Worm (Caenorhabditis elegans): ENCODE measurements around the gene C24D10.5.
"Not testable (repeated sequence)": the region's sequence is repeated elsewhere in the genome, so short reads cannot be mapped to it uniquely, and the experiment has no call there.

Gene C24D10.5

DNA sequence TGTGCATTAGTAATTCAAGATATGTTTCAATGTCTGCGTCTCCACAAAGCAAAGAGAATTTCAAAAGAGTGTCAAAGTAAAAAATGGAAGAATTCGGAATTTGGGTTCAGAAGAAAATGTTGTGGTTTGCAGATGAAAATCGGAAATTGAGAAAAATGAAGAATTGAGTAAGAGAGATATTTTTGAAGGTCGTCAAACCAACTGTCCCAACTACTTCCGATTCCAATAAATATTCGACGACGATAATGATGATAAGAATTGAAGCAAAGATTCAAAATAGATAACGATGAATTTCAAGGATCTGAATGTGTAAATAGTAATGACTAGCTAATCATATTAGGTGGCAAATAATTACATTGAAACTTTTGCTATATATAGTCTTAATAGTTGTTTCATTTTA is 9.9 kb upstream of the C24D10.5 start:
- TF ChIP-seq flt-1 (GFP tag; IDR thresholded peaks at IDR 0.05), result no peak
- no peak for TF ChIP-seq B0310.2 (tag; optimal IDR thresholded peaks at IDR 0.05)
- no peak for TF ChIP-seq ets-7 (tag; optimal IDR thresholded peaks at IDR 0.05)
- no peak for TF ChIP-seq ama-1 (optimal IDR thresholded peaks at IDR 0.05)
- TF ChIP-seq tbx-11 (GFP tag; IDR thresholded peaks at IDR 0.05), result no peak
- TF ChIP-seq tra-4 (tag; optimal IDR thresholded peaks at IDR 0.05), result no peak
- TF ChIP-seq sea-1 (GFP tag; conservative IDR thresholded peaks at IDR 0.05), result no peak
- no peak for TF ChIP-seq hnd-1 (tag; optimal IDR thresholded peaks at IDR 0.05)
- no peak for TF ChIP-seq pes-1 (GFP tag; IDR thresholded peaks at IDR 0.05)
- TF ChIP-seq F13C5.2 (tag; optimal IDR thresholded peaks at IDR 0.05), result no peak
- TF ChIP-seq ceh-13 (GFP tag; optimal IDR thresholded peaks at IDR 0.05), result no peak
- TF ChIP-seq tbx-37 (GFP tag; conservative IDR thresholded peaks at IDR 0.05), result no peak
- no peak for TF ChIP-seq ceh-36 (tag; optimal IDR thresholded peaks at IDR 0.05)
- no peak for TF ChIP-seq aly-1 (tag; optimal IDR thresholded peaks at IDR 0.05)
- TF ChIP-seq hmg-4 (GFP tag; optimal IDR thresholded peaks at IDR 0.05), result no peak
- TF ChIP-seq hmbx-1 (tag; optimal IDR thresholded peaks at IDR 0.05), result no peak
- TF ChIP-seq scrt-1 (GFP tag; IDR thresholded peaks at IDR 0.05), result no peak

DNA sequence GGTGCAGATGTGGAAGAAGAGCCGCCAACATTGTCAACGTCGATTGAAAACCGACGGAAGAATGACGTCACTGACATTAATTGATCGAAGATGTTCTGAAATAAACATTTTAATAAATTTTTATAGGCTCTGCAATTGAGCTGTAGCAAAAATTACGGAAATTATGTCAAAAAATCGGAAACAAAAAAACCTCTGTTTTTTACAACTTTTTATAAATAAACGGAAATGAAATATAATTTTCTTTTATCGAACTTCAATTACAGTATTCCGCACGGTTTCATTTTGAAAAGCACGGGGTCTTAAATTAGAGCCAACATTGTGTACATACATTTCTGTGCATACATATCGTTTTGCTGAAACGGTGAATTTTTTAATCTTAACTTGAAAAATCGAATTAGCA is 2.5 kb downstream of the C24D10.5 start, which contains the start of gene soc-2:
Gene soc-2, minus strand, starts transcription at position 101 of the 400 bp plus-strand sequence.
- TF ChIP-seq hnd-1 (tag; optimal IDR thresholded peaks at IDR 0.05) (no peak), F13C5.2 (tag; optimal IDR thresholded peaks at IDR 0.05) (no peak), flt-1 (GFP tag; IDR thresholded peaks at IDR 0.05) (no peak), ama-1 (optimal IDR thresholded peaks at IDR 0.05) (no peak), hmg-4 (GFP tag; optimal IDR thresholded peaks at IDR 0.05) (no peak), tbx-11 (GFP tag; IDR thresholded peaks at IDR 0.05) (no peak), ets-7 (tag; optimal IDR thresholded peaks at IDR 0.05) (no peak), hmbx-1 (tag; optimal IDR thresholded peaks at IDR 0.05) (no peak)

- no peak for TF ChIP-seq hmbx-1 (tag; optimal IDR thresholded peaks at IDR 0.05)
- no peak for TF ChIP-seq F13C5.2 (tag; optimal IDR thresholded peaks at IDR 0.05)
- TF ChIP-seq pes-1 (GFP tag; IDR thresholded peaks at IDR 0.05), result no peak
Measured at ce11 chrIV:5157226-5157625, 7.3 kb downstream of the C24D10.5 start, which contains the start of gene C24D10.49. C24D10.49 (minus strand) TSS chrIV:5157326.

DNA sequence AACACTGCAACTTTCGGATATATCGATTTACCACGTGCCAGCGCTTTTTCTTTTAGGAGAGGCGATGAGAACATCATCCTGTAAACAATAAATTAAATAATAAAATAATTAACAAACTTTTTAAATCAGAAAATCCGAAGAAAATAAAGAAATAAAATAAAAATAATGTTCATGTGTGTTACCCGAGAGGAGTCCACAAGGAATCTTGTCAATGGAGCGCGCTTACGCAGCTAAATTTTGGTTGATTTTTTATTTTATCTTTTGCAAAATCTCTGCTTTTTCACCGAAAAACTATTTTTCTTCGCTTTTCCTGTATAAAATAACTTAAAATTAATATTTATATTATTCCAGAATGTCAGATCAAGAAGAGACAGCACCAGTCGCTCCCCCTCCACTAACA is 10.3 kb downstream of the C24D10.5 start, which contains the start of the genes C24D10.6 and C24D10.4:
Gene C24D10.6, minus strand, starts transcription at position 78 of the 400 bp plus-strand sequence.
Gene C24D10.4, plus strand, starts transcription at position 352 of the 400 bp plus-strand sequence.
- TF ChIP-seq F13C5.2 (tag; optimal IDR thresholded peaks at IDR 0.05) (no peak), ceh-13 (GFP tag; optimal IDR thresholded peaks at IDR 0.05) (no peak), tbx-37 (GFP tag; conservative IDR thresholded peaks at IDR 0.05) (no peak), aly-1 (tag; optimal IDR thresholded peaks at IDR 0.05) (no peak), B0310.2 (tag; optimal IDR thresholded peaks at IDR 0.05) (no peak), ama-1 (optimal IDR thresholded peaks at IDR 0.05) (no peak), ets-7 (tag; optimal IDR thresholded peaks at IDR 0.05) (no peak), ceh-36 (tag; optimal IDR thresholded peaks at IDR 0.05) (no peak)

ce11 chrIV:5162941-5163340 is 13.0 kb downstream of the C24D10.5 start, which contains the start of the genes nspd-3 and C24D10.2:
nspd-3 (minus strand) TSS chrIV:5163041.
C24D10.2 (plus strand) TSS chrIV:5163339.
- TF ChIP-seq scrt-1 (GFP tag; IDR thresholded peaks at IDR 0.05); sea-1 (GFP tag; conservative IDR thresholded peaks at IDR 0.05); tbx-37 (GFP tag; conservative IDR thresholded peaks at IDR 0.05): not testable (repeated sequence)

DNA sequence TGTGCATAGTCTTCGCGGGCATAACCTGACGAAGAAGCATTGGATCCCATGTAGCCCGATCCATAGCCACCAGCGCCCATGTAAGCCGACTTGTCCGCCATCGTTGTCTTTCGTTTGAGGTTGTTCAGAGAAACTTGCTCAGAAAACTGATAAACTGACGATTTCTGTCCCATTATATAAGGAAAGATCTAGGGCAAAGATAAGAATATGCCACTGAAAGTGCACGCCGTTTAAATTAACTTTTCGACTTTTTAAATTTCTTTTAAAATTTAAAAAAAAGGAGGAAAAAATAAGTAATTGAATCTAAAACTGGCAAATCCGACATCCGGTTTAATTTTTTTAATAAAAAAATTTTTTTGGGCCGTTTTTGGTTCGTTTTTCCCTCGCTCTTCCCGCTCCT is 15.7 kb downstream of the C24D10.5 start, which contains the start of gene nspd-6:
Gene nspd-6, minus strand, starts transcription at position 101 of the 400 bp plus-strand sequence.
- not testable (repeated sequence) for TF ChIP-seq tra-4 (tag; optimal IDR thresholded peaks at IDR 0.05); F13C5.2 (tag; optimal IDR thresholded peaks at IDR 0.05); ceh-13 (GFP tag; optimal IDR thresholded peaks at IDR 0.05)

DNA sequence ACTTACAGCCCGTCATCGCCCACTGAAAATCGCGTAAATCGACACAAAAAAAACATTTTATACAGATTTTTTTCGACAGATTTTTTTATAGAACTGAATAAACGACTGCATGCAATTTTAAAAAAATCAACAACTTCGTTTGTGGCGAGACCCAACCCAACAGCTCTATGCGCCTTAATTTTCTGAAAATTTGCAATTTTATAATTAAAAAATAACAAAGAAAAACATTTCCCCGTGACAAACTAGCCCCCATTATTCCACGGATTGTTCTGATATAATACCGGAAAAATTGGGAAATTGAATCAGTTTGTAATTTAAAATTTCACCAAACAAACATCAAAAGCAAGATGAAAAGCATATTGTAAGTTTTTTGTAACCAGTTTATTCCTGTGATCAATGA is 16.1 kb downstream of the C24D10.5 start, which contains the start of gene ptp-5.1:
Gene ptp-5.1, plus strand, starts transcription at position 301 of the 400 bp plus-strand sequence.
- TF ChIP-seq ama-1 (optimal IDR thresholded peaks at IDR 0.05), result no peak
- TF ChIP-seq F13C5.2 (tag; optimal IDR thresholded peaks at IDR 0.05), result no peak
- TF ChIP-seq scrt-1 (GFP tag; IDR thresholded peaks at IDR 0.05), result no peak

ce11 chrIV:5169335-5169734 is 19.4 kb downstream of the C24D10.5 start:
- TF ChIP-seq B0310.2 (tag; optimal IDR thresholded peaks at IDR 0.05) (no peak), sea-1 (GFP tag; conservative IDR thresholded peaks at IDR 0.05) (no peak), ama-1 (optimal IDR thresholded peaks at IDR 0.05) (no peak), flt-1 (GFP tag; IDR thresholded peaks at IDR 0.05) (no peak), ets-7 (tag; optimal IDR thresholded peaks at IDR 0.05) (no peak), hmg-4 (GFP tag; optimal IDR thresholded peaks at IDR 0.05) (peak; percentile 24)

- TF ChIP-seq aly-1 (tag; optimal IDR thresholded peaks at IDR 0.05), result no peak
- TF ChIP-seq sea-1 (GFP tag; conservative IDR thresholded peaks at IDR 0.05), result 0 out of 2 replicates have a peak, but pooled peaks have one; percentile 29
- no peak for TF ChIP-seq tbx-37 (GFP tag; conservative IDR thresholded peaks at IDR 0.05)
Measured at ce11 chrIV:5171994-5172528, 22.2 kb downstream of the C24D10.5 start.

All from whole organism, early embryonic.